Fruit fly (Drosophila melanogaster) whole organism, embryonic: ENCODE data around the gene Blimp-1.
A peak's percentile ranks its signal among the peaks of the same experiment; 100 is the strongest.

Experiments
- Bgb ChIP-seq: fragments of 200-800 bp; sonication (Bioruptor generic); IDR thresholded peaks from 2 replicates; pipeline ENCODE4 v1.3.6; 2022; ENCODE audit warnings: missing biosample characterization, missing genetic modification characterization; ENCODE audit not compliant: partially characterized antibody
- Blimp-1 ChIP-seq: fragments of 200-800 bp; sonication (Bioruptor generic); optimal IDR thresholded peaks from 3 replicates; lab custom pipeline; 2018; ENCODE audit warnings: missing biosample characterization, missing genetic modification characterization, mild to moderate bottlenecking, moderate library complexity, missing genetic modification reagents
- CG10979 ChIP-seq: fragments of 200-800 bp; sonication (Bioruptor generic); optimal IDR thresholded peaks from 2 replicates; lab custom pipeline; 2018; ENCODE audit warnings: missing biosample characterization, mild to moderate bottlenecking, missing genetic modification characterization, moderate library complexity
- CG12071 ChIP-seq: fragments of 200-800 bp; sonication (Bioruptor generic); optimal IDR thresholded peaks from 3 replicates; lab custom pipeline; 2018; ENCODE audit warnings: missing biosample characterization, mild to moderate bottlenecking, missing genetic modification characterization
- CG13287 ChIP-seq: fragments of 200-800 bp; sonication (Bioruptor generic); IDR thresholded peaks from 2 replicates; pipeline ENCODE4 v1.3.6; 2022; ENCODE audit warnings: missing biosample characterization, missing genetic modification characterization; ENCODE audit not compliant: partially characterized antibody
- CG14710 ChIP-seq: fragments of 200-800 bp; sonication (Bioruptor generic); optimal IDR thresholded peaks from 3 replicates; lab custom pipeline; 2019; ENCODE audit warnings: missing biosample characterization, mild to moderate bottlenecking, missing genetic modification characterization, moderate library complexity
- CG16813 ChIP-seq: fragments of 200-800 bp; sonication (Bioruptor generic); IDR thresholded peaks from 3 replicates; pipeline ENCODE4 v1.3.6; 2022; ENCODE audit warnings: missing biosample characterization, missing genetic modification characterization; ENCODE audit not compliant: partially characterized antibody
- CG2712 ChIP-seq: fragments of 200-800 bp; optimal IDR thresholded peaks from 3 replicates; lab custom pipeline; 2019; ENCODE audit warnings: missing biosample characterization, mild to moderate bottlenecking, missing genetic modification characterization, moderate library complexity
- CG3407 ChIP-seq: fragments of 200-800 bp; sonication (Bioruptor generic); optimal IDR thresholded peaks from 2 replicates; lab custom pipeline; 2018; ENCODE audit warnings: missing biosample characterization, mild to moderate bottlenecking, missing genetic modification characterization
- CG42726 ChIP-seq: fragments of 200-800 bp; sonication (Bioruptor generic); IDR thresholded peaks from 2 replicates; pipeline ENCODE4 v1.3.6; 2022; ENCODE audit warnings: missing biosample characterization, missing genetic modification characterization; ENCODE audit not compliant: partially characterized antibody
- CG5180 ChIP-seq: fragments of 200-800 bp; sonication (Bioruptor generic); optimal IDR thresholded peaks from 3 replicates; lab custom pipeline; 2017; ENCODE audit warnings: missing biosample characterization, missing genetic modification characterization, mild to moderate bottlenecking, moderate library complexity, missing genetic modification reagents
- CG5953 ChIP-seq: fragments of 200-800 bp; sonication (Bioruptor generic); IDR thresholded peaks from 2 replicates; pipeline ENCODE4 v1.3.6; 2022; ENCODE audit warnings: missing biosample characterization, missing genetic modification characterization
- CG6791 ChIP-seq: fragments of 200-800 bp; sonication (Bioruptor generic); IDR thresholded peaks from 3 replicates; pipeline ENCODE4 v1.3.6; 2022; ENCODE audit warnings: missing biosample characterization, missing genetic modification characterization; ENCODE audit not compliant: partially characterized antibody
- CTCF ChIP-seq: fragments of 200-800 bp; sonication (Bioruptor generic); optimal IDR thresholded peaks from 2 replicates; lab custom pipeline; 2017; ENCODE audit warnings: missing biosample characterization, mild to moderate bottlenecking, missing genetic modification characterization, moderate library complexity
- Dll ChIP-seq: fragments of 200-800 bp; sonication (Bioruptor generic); IDR thresholded peaks from 4 replicates; pipeline ENCODE4 v1.3.6; 2022; ENCODE audit warnings: missing biosample characterization, missing genetic modification characterization; ENCODE audit not compliant: partially characterized antibody
- Dp ChIP-seq: fragments of 200-800 bp; sonication (Bioruptor generic); optimal IDR thresholded peaks from 2 replicates; lab custom pipeline; 2018; ENCODE audit warnings: missing biosample characterization, mild to moderate bottlenecking, missing genetic modification characterization, moderate library complexity
- Dref ChIP-seq: fragments of 200-800 bp; sonication (Bioruptor generic); IDR thresholded peaks from 2 replicates; pipeline ENCODE4 v1.3.6; 2022; ENCODE audit warnings: missing biosample characterization, missing genetic modification characterization
- Drgx ChIP-seq: fragments of 200-800 bp; sonication (Bioruptor generic); IDR thresholded peaks from 2 replicates; pipeline ENCODE4 v1.3.6; 2022; ENCODE audit warnings: missing biosample characterization, missing genetic modification characterization
- E2f2 ChIP-seq: fragments of 200-800 bp; sonication (Bioruptor generic); IDR thresholded peaks from 2 replicates; pipeline ENCODE4 v1.3.6; 2022; ENCODE audit warnings: missing biosample characterization, missing genetic modification characterization
- Elba2 ChIP-seq: fragments of 200-800 bp; sonication (Bioruptor generic); optimal IDR thresholded peaks from 3 replicates; lab custom pipeline; 2016; ENCODE audit warnings: missing biosample characterization, missing genetic modification characterization
- Ets97D ChIP-seq: fragments of 200-800 bp; sonication (Bioruptor generic); optimal IDR thresholded peaks from 3 replicates; lab custom pipeline; 2016; ENCODE audit warnings: missing biosample characterization, missing genetic modification characterization
- HHEX ChIP-seq: fragments of 200-800 bp; sonication (Bioruptor generic); optimal IDR thresholded peaks from 3 replicates; lab custom pipeline; 2017; ENCODE audit warnings: missing biosample characterization, mild to moderate bottlenecking, missing genetic modification characterization, missing genetic modification reagents
- HmgZ ChIP-seq: fragments of 200-800 bp; sonication (Bioruptor generic); optimal IDR thresholded peaks from 2 replicates; lab custom pipeline; 2018; ENCODE audit warnings: missing biosample characterization, mild to moderate bottlenecking, missing genetic modification characterization
- Jarid2 ChIP-seq: fragments of 200-800 bp; sonication (Bioruptor generic); optimal IDR thresholded peaks from 3 replicates; lab custom pipeline; 2017; ENCODE audit warnings: mild to moderate bottlenecking, missing biosample characterization, missing genetic modification reagents, missing genetic modification characterization
- MESR4 ChIP-seq: fragments of 200-800 bp; sonication (Bioruptor generic); optimal IDR thresholded peaks from 2 replicates; lab custom pipeline; 2018; ENCODE audit warnings: missing biosample characterization, mild to moderate bottlenecking, missing genetic modification characterization, moderate library complexity
- NK7.1 ChIP-seq: fragments of 200-800 bp; sonication (Bioruptor generic); optimal IDR thresholded peaks from 3 replicates; lab custom pipeline; 2016; ENCODE audit warnings: missing biosample characterization, missing genetic modification characterization
- Nf-YB ChIP-seq: fragments of 200-800 bp; sonication (Bioruptor generic); optimal IDR thresholded peaks from 3 replicates; lab custom pipeline; 2019; ENCODE audit warnings: missing biosample characterization, mild to moderate bottlenecking, missing genetic modification characterization, moderate library complexity
- Rfx ChIP-seq: fragments of 200-800 bp; sonication (Bioruptor generic); IDR thresholded peaks from 2 replicates; pipeline ENCODE4 v1.3.6; 2022; ENCODE audit warnings: missing biosample characterization, missing genetic modification characterization
- Spps ChIP-seq: fragments of 200-800 bp; sonication (Bioruptor generic); optimal IDR thresholded peaks from 2 replicates; lab custom pipeline; 2018; ENCODE audit warnings: missing biosample characterization, mild to moderate bottlenecking, missing genetic modification characterization
- Sry-δ ChIP-seq: fragments of 200-800 bp; sonication (Bioruptor generic); optimal IDR thresholded peaks from 2 replicates; lab custom pipeline; 2016; ENCODE audit warnings: missing biosample characterization, missing genetic modification characterization
- Vsx1 ChIP-seq: fragments of 200-800 bp; sonication (Bioruptor generic); optimal IDR thresholded peaks from 2 replicates; lab custom pipeline; 2017; ENCODE audit warnings: missing biosample characterization, mild to moderate bottlenecking, missing genetic modification characterization, missing genetic modification reagents
- bab2 ChIP-seq: fragments of 200-800 bp; sonication (Bioruptor generic); optimal IDR thresholded peaks from 2 replicates; lab custom pipeline; 2016; ENCODE audit warnings: missing biosample characterization, missing genetic modification characterization
- btn ChIP-seq: fragments of 200-800 bp; sonication (Bioruptor generic); optimal IDR thresholded peaks from 2 replicates; lab custom pipeline; 2016; ENCODE audit warnings: missing biosample characterization, missing genetic modification characterization
- cato ChIP-seq: fragments of 200-800 bp; sonication (Bioruptor generic); optimal IDR thresholded peaks from 2 replicates; lab custom pipeline; 2016; ENCODE audit warnings: missing biosample characterization, missing genetic modification characterization, borderline replicate concordance
- crc ChIP-seq: fragments of 200-800 bp; sonication (Bioruptor generic); optimal IDR thresholded peaks from 2 replicates; lab custom pipeline; 2016; ENCODE audit warnings: missing biosample characterization, missing genetic modification characterization
- disco-r ChIP-seq: fragments of 200-800 bp; sonication (Bioruptor generic); optimal IDR thresholded peaks from 2 replicates; lab custom pipeline; 2016; ENCODE audit warnings: missing biosample characterization, missing genetic modification characterization
- dpn ChIP-seq, 2 experiments: fragments of 200-800 bp; sonication (Bioruptor generic); optimal IDR thresholded peaks; 3 replicates each; lab custom pipeline; 2016; ENCODE audit warnings: missing biosample characterization in 2 of 2, missing genetic modification characterization in 2 of 2
- gcm ChIP-seq: fragments of 200-800 bp; sonication (Bioruptor generic); optimal IDR thresholded peaks from 2 replicates; lab custom pipeline; 2019; ENCODE audit warnings: missing biosample characterization, mild to moderate bottlenecking, missing genetic modification characterization, moderate library complexity
- ind ChIP-seq: fragments of 200-800 bp; sonication (Bioruptor generic); optimal IDR thresholded peaks from 3 replicates; lab custom pipeline; 2016; ENCODE audit warnings: missing biosample characterization, missing genetic modification characterization
- nerfin-2 ChIP-seq: fragments of 200-800 bp; sonication (Bioruptor generic); IDR thresholded peaks from 2 replicates; pipeline ENCODE4 v1.3.6; 2022; ENCODE audit warnings: missing biosample characterization, missing genetic modification characterization; ENCODE audit not compliant: partially characterized antibody
- nmo ChIP-seq: fragments of 200-800 bp; sonication (Bioruptor generic); optimal IDR thresholded peaks from 2 replicates; lab custom pipeline; 2018; ENCODE audit warnings: missing biosample characterization, mild to moderate bottlenecking, missing genetic modification characterization, moderate library complexity
- sens-2 ChIP-seq: fragments of 200-800 bp; sonication (Bioruptor generic); IDR thresholded peaks from 2 replicates; pipeline ENCODE4 v1.3.6; 2022; ENCODE audit warnings: missing biosample characterization, missing genetic modification characterization
- so ChIP-seq: fragments of 200-800 bp; sonication (Bioruptor generic); IDR thresholded peaks from 3 replicates; pipeline ENCODE4 v1.3.6; 2022; ENCODE audit warnings: missing biosample characterization, missing genetic modification characterization
- sob ChIP-seq: fragments of 200-800 bp; sonication (Bioruptor generic); IDR thresholded peaks from 2 replicates; pipeline ENCODE4 v1.3.6; 2022; ENCODE audit warnings: missing biosample characterization, missing genetic modification characterization
- stwl ChIP-seq: fragments of 200-800 bp; sonication (Bioruptor generic); optimal IDR thresholded peaks from 3 replicates; lab custom pipeline; 2018; ENCODE audit warnings: missing biosample characterization, mild to moderate bottlenecking, missing genetic modification characterization, moderate library complexity
- tgo ChIP-seq: fragments of 200-800 bp; sonication (Bioruptor generic); IDR thresholded peaks from 3 replicates; pipeline ENCODE4 v1.3.6; 2022; ENCODE audit warnings: missing biosample characterization, missing genetic modification characterization
- tio ChIP-seq: fragments of 200-800 bp; sonication (Bioruptor generic); optimal IDR thresholded peaks from 2 replicates; lab custom pipeline; 2017; ENCODE audit warnings: missing biosample characterization, missing genetic modification characterization, inconsistent platforms
- unc-4 ChIP-seq: fragments of 200-800 bp; sonication (Bioruptor generic); IDR thresholded peaks from 2 replicates; pipeline ENCODE4 v1.3.6; 2022; ENCODE audit warnings: missing biosample characterization, missing genetic modification characterization; ENCODE audit not compliant: partially characterized antibody
- vnd ChIP-seq: fragments of 200-800 bp; sonication (Bioruptor generic); IDR thresholded peaks from 3 replicates; pipeline ENCODE4 v1.3.6; 2022; ENCODE audit warnings: missing biosample characterization, missing genetic modification characterization; ENCODE audit not compliant: partially characterized antibody
- vvl ChIP-seq: fragments of 200-800 bp; sonication (Bioruptor generic); IDR thresholded peaks from 2 replicates; pipeline ENCODE4 v1.3.6; 2022; ENCODE audit warnings: missing biosample characterization, missing genetic modification characterization

Blimp-1 gene

DNA sequence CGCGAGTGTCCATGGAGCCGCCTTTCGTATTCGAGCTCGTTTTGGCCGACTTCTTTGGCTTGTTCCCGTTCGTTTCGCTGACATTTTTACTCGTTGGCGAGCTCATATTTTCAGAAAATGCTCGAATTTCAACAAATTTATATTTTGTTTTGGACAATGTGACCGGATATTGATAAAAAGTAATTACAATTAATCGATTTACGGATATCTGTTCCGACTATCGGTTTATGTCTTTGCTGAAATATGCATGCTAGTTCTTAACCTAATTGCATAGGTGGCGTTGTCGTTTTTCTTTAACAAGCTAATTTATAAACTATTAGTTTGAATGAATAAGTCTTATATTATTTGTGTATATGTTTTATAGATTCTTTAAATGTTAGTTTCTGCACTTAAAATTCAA, 22.7 kb upstream of the Blimp-1 start, which contains the start of gene Eaf6 (continued):
- TF ChIP-seq CG2712 (tag; lab: Kevin White, UChicago) = peak; percentile 47
- TF ChIP-seq dpn (GFP tag; optimal IDR thresholded peaks at IDR 0.05; lab: Kevin White, UChicago) = no peak
- TF ChIP-seq btn (GFP tag; lab: Kevin White, UChicago) = no peak
- no peak for TF ChIP-seq Nf-YB (GFP tag; lab: Kevin White, UChicago)
- TF ChIP-seq CG13287 (GFP tag; lab: Robert Waterston, UW) = peak; percentile 62
- TF ChIP-seq Spps (tag; lab: Kevin White, UChicago) = no peak
- peak; percentile 88 for TF ChIP-seq Dref (GFP tag; lab: Robert Waterston, UW)
- TF ChIP-seq CG16813 = peak; percentile 15; the same call in 1 of the 3 replicates
- TF ChIP-seq sens-2 (GFP tag; lab: Robert Waterston, UW) = no peak
- no peak for TF ChIP-seq Drgx (GFP tag; lab: Robert Waterston, UW)
- no peak for TF ChIP-seq disco-r (GFP tag; lab: Kevin White, UChicago)
- TF ChIP-seq Dp = peak; percentile 33
- TF ChIP-seq CG3407 (GFP tag; lab: Kevin White, UChicago) = no peak
- peak; percentile 61 for TF ChIP-seq CG10979 (tag; lab: Kevin White, UChicago)
- peak; percentile 95 for TF ChIP-seq Vsx1
- no peak for TF ChIP-seq NK7.1 (GFP tag; lab: Kevin White, UChicago)
- no peak for TF ChIP-seq CG12071 (GFP tag; lab: Kevin White, UChicago)
- TF ChIP-seq HHEX (GFP tag; lab: Kevin White, UChicago) = no peak
- peak; percentile 43 for TF ChIP-seq MESR4 (GFP tag; lab: Kevin White, UChicago)
- TF ChIP-seq tio (GFP tag; lab: Kevin White, UChicago) = no peak
- peak; percentile 95 for TF ChIP-seq CTCF (GFP tag; lab: Kevin White, UChicago)
- TF ChIP-seq unc-4 (GFP tag; lab: Robert Waterston, UW) = peak; percentile 50; the same call in 1 of the 2 replicates
- TF ChIP-seq cato (GFP tag; lab: Kevin White, UChicago) = no peak
- TF ChIP-seq HmgZ = peak; percentile 37
- TF ChIP-seq Dll (GFP tag; lab: Robert Waterston, UW) = peak; percentile 53; the same call in 2 of the 4 replicates
- TF ChIP-seq CG14710 (tag; lab: Kevin White, UChicago) = peak; percentile 49
- TF ChIP-seq Jarid2 = no peak
- no peak for TF ChIP-seq CG5180 (GFP tag; lab: Kevin White, UChicago)
- peak; percentile 45 for TF ChIP-seq nmo (GFP tag; lab: Kevin White, UChicago)
- TF ChIP-seq bab2 (GFP tag; lab: Kevin White, UChicago) = no peak
- TF ChIP-seq so (GFP tag; lab: Robert Waterston, UW) = no peak
- peak; percentile 21; the same call in 1 of the 2 replicates for TF ChIP-seq nerfin-2 (GFP tag; lab: Robert Waterston, UW)
- TF ChIP-seq sob (GFP tag; lab: Robert Waterston, UW) = no peak
- peak; percentile 50 for TF ChIP-seq Ets97D (GFP tag; lab: Kevin White, UChicago)
- TF ChIP-seq vnd (GFP tag; lab: Robert Waterston, UW) = no peak
- TF ChIP-seq crc (GFP tag; lab: Kevin White, UChicago) = no peak
- TF ChIP-seq Sry-δ = peak; percentile 32
- no peak for TF ChIP-seq CG5953 (GFP tag; lab: Robert Waterston, UW)
- TF ChIP-seq vvl = peak; percentile 55; the same call in 1 of the 2 replicates
- peak; percentile 89 for TF ChIP-seq stwl
- TF ChIP-seq Bgb (GFP tag; lab: Robert Waterston, UW) = no peak; the same call in 1 of the 2 replicates
- TF ChIP-seq ind (GFP tag; lab: Kevin White, UChicago) = no peak
- TF ChIP-seq Blimp-1 (GFP tag; lab: Kevin White, UChicago) = no peak
- TF ChIP-seq Elba2 (GFP tag; lab: Kevin White, UChicago) = no peak
- TF ChIP-seq tgo (GFP tag; lab: Robert Waterston, UW) = no peak
- TF ChIP-seq E2f2 = no peak
- TF ChIP-seq gcm (GFP tag; lab: Kevin White, UChicago) = no peak
- peak; percentile 45; the same call in 1 of the 3 replicates for TF ChIP-seq CG6791 (GFP tag; lab: Robert Waterston, UW)
- TF ChIP-seq Rfx (GFP tag; lab: Robert Waterston, UW) = 0 out of 2 replicates have a peak, but pooled peaks have one; percentile 13
- TF ChIP-seq CG42726 = no peak
